Fruit fly (Drosophila melanogaster): ENCODE data around the gene CG7290.
A peak's percentile ranks its signal among the peaks of the same experiment; 100 is the strongest.

The CG7290 gene

dm6 chr3L:20197213-20197612, 8.6 kb downstream of the CG7290 start (continued):
- TF ChIP-seq sna (GFP tag; IDR thresholded peaks at IDR 0.05; ENCODE audit: partially characterized antibody) = no peak
- no peak for TF ChIP-seq peb (GFP tag; IDR thresholded peaks at IDR 0.05)
- TF ChIP-seq Sox102F (GFP tag; optimal IDR thresholded peaks at IDR 0.05) = no peak
- TF ChIP-seq Deaf1 (tag; optimal IDR thresholded peaks at IDR 0.05) = no peak

dm6 chr3L:20196321-20196720, 9.5 kb downstream of the CG7290 start:
- peak; percentile 80 for TF ChIP-seq grn (GFP tag; optimal IDR thresholded peaks at IDR 0.05)
- peak; percentile 85 for TF ChIP-seq cwo (GFP tag; optimal IDR thresholded peaks at IDR 0.05)
- no peak for TF ChIP-seq twi (tag; optimal IDR thresholded peaks at IDR 0.05)
- no peak for TF ChIP-seq unpg (GFP tag; optimal IDR thresholded peaks at IDR 0.05)
- TF ChIP-seq GATAe (GFP tag; conservative IDR thresholded peaks at IDR 0.05) = no peak
- TF ChIP-seq mirr (GFP tag; optimal IDR thresholded peaks at IDR 0.05) = peak; percentile 20
- no peak for TF ChIP-seq CG7745 (tag; optimal IDR thresholded peaks at IDR 0.05)
- peak in 1 of 2 experiments; percentile 54 for TF ChIP-seq Pdp1 (GFP tag; optimal IDR thresholded peaks at IDR 0.05)
- no peak for TF ChIP-seq scrt (GFP tag; optimal IDR thresholded peaks at IDR 0.05)
- TF ChIP-seq gce (GFP tag; IDR thresholded peaks at IDR 0.05) = no peak

dm6 chr3L:20195875-20196274, 10.0 kb downstream of the CG7290 start:
- TF ChIP-seq CG30403 (GFP tag; optimal IDR thresholded peaks at IDR 0.05) = peak; percentile 46
- no peak for TF ChIP-seq bigmax (GFP tag; optimal IDR thresholded peaks at IDR 0.05)
- TF ChIP-seq scrt (GFP tag; optimal IDR thresholded peaks at IDR 0.05) = no peak
- TF ChIP-seq sna (GFP tag; IDR thresholded peaks at IDR 0.05; ENCODE audit: partially characterized antibody) = no peak
- no peak for TF ChIP-seq CG16779 (GFP tag; IDR thresholded peaks at IDR 0.05)
- no peak for TF ChIP-seq zen (tag; optimal IDR thresholded peaks at IDR 0.05)
- peak; percentile 29; the same call in 1 of the 2 replicates for TF ChIP-seq klu (GFP tag; IDR thresholded peaks at IDR 0.05)
- peak; percentile 70 for TF ChIP-seq CG8924 (tag; optimal IDR thresholded peaks at IDR 0.05)
- TF ChIP-seq CHES-1-like (GFP tag; optimal IDR thresholded peaks at IDR 0.05) = peak; percentile 34
- TF ChIP-seq mld (GFP tag; IDR thresholded peaks at IDR 0.05; ENCODE audit: partially characterized antibody) = no peak
- peak; percentile 19; the same call in 1 of the 3 replicates for TF ChIP-seq CG2889 (GFP tag; IDR thresholded peaks at IDR 0.05)
- no peak for TF ChIP-seq pzg (GFP tag; optimal IDR thresholded peaks at IDR 0.05)
- TF ChIP-seq CG12299 (tag; optimal IDR thresholded peaks at IDR 0.05) = no peak
- TF ChIP-seq CG11504 (tag; optimal IDR thresholded peaks at IDR 0.05) = peak; percentile 80
- no peak for TF ChIP-seq CG12155 (GFP tag; optimal IDR thresholded peaks at IDR 0.05)
- no peak for TF ChIP-seq CG2202 (tag; optimal IDR thresholded peaks at IDR 0.05)
- TF ChIP-seq gfzf (GFP tag; optimal IDR thresholded peaks at IDR 0.05) = no peak
- peak; percentile 68 for TF ChIP-seq ind (GFP tag; optimal IDR thresholded peaks at IDR 0.05)
- TF ChIP-seq CG3065 (GFP tag; optimal IDR thresholded peaks at IDR 0.05) = peak; percentile 41
- TF ChIP-seq lbe (GFP tag; optimal IDR thresholded peaks at IDR 0.05) = no peak
- peak; percentile 18 for TF ChIP-seq NC2α (GFP tag; optimal IDR thresholded peaks at IDR 0.05)
- TF ChIP-seq CG15514 (GFP tag; optimal IDR thresholded peaks at IDR 0.05) = no peak
- no peak for TF ChIP-seq schlank (tag; optimal IDR thresholded peaks at IDR 0.05)
- peak; percentile 1 for TF ChIP-seq her (GFP tag; optimal IDR thresholded peaks at IDR 0.05)
- no peak for TF ChIP-seq ato (GFP tag; IDR thresholded peaks at IDR 0.05; ENCODE audit: partially characterized antibody)
- peak; percentile 21 for TF ChIP-seq CG6254 (GFP tag; optimal IDR thresholded peaks at IDR 0.05)
- no peak for TF ChIP-seq Vsx1 (GFP tag; optimal IDR thresholded peaks at IDR 0.05)
- peak; percentile 63 for TF ChIP-seq CG8944 (GFP tag; optimal IDR thresholded peaks at IDR 0.05)
- TF ChIP-seq Aef1 (GFP tag; IDR thresholded peaks at IDR 0.05) = peak; percentile 39; the same call in 2 of the 3 replicates
- no peak for TF ChIP-seq CG4282 (GFP tag; optimal IDR thresholded peaks at IDR 0.05)
- TF ChIP-seq CG4707 (GFP tag; optimal IDR thresholded peaks at IDR 0.05) = peak; percentile 41
- peak; percentile 5 for TF ChIP-seq Max (GFP tag; optimal IDR thresholded peaks at IDR 0.05)
- no peak for TF ChIP-seq CG9876 (GFP tag; optimal IDR thresholded peaks at IDR 0.05)
- TF ChIP-seq z (GFP tag; IDR thresholded peaks at IDR 0.05) = peak; percentile 82
- TF ChIP-seq Xrp1 (GFP tag; IDR thresholded peaks at IDR 0.05) = peak; percentile 81

Measured in whole organism, embryonic.